Worm (Caenorhabditis elegans) whole organism, L4 larva: ENCODE measurements around the gene odd-1.

Source experiments
- F44E2.7 ChIP-seq: fragments of 200-800 bp; sonication (Bioruptor generic); IDR thresholded peaks from 2 replicates; pipeline ENCODE4 v2.1.2; 2022; ENCODE audit warnings: missing genetic modification characterization, missing compliant biosample characterization
- ama-1 ChIP-seq: fragments of 150-350 bp; optimal IDR thresholded peaks from 2 replicates; lab custom pipeline; 2014; ENCODE audit warnings: inconsistent platforms, mixed read lengths
- ceh-44 ChIP-seq: fragments of 200-800 bp; sonication (Bioruptor generic); IDR thresholded peaks from 2 replicates; pipeline ENCODE4 v1.3.6; 2022; ENCODE audit warnings: missing genetic modification reagents, missing genetic modification characterization, missing compliant biosample characterization
- fos-1 ChIP-seq: fragments of 150-350 bp; optimal IDR thresholded peaks from 2 replicates; lab custom pipeline; 2014; ENCODE audit warnings: missing biosample characterization, missing genetic modification characterization
- lsy-2 ChIP-seq, 2 experiments: fragments of 150-350 bp in 1 of 2; sonication (generic microtip) in 1 of 2; optimal IDR thresholded peaks; 2 replicates each; lab custom pipeline; 2014 to 2017; ENCODE audit warnings: missing biosample characterization in 2 of 2, missing genetic modification characterization in 2 of 2
- mdl-1 ChIP-seq, 2 experiments: fragments of 150-350 bp in 1 of 2; sonication (generic microtip) in 1 of 2; optimal IDR thresholded peaks; 2 replicates each; lab custom pipeline; 2014 to 2017; ENCODE audit warnings: missing biosample characterization in 2 of 2, missing genetic modification characterization in 2 of 2
- nhr-11 ChIP-seq: fragments of 150-350 bp; optimal IDR thresholded peaks from 2 replicates; lab custom pipeline; 2014; ENCODE audit warnings: missing biosample characterization, missing genetic modification characterization
- nhr-28 ChIP-seq: fragments of 150-350 bp; optimal IDR thresholded peaks from 2 replicates; lab custom pipeline; 2014; ENCODE audit warnings: missing biosample characterization, missing genetic modification characterization
- nhr-76 ChIP-seq: fragments of 150-350 bp; optimal IDR thresholded peaks from 2 replicates; lab custom pipeline; 2014; ENCODE audit warnings: missing biosample characterization, missing genetic modification characterization
- nhr-77 ChIP-seq: fragments of 150-350 bp; optimal IDR thresholded peaks from 2 replicates; lab custom pipeline; 2014; ENCODE audit warnings: missing biosample characterization, missing genetic modification characterization
- pqm-1 ChIP-seq: sonication (generic microtip); optimal IDR thresholded peaks from 2 replicates; lab custom pipeline; 2017; ENCODE audit warnings: missing biosample characterization, missing genetic modification characterization
- zip-2 ChIP-seq: fragments of 150-350 bp; optimal IDR thresholded peaks from 2 replicates; lab custom pipeline; 2014; ENCODE audit warnings: missing biosample characterization, missing genetic modification characterization

- TF ChIP-seq F44E2.7 (GFP tag; lab: Robert Waterston, UW) (no peak), lsy-2 (tag; optimal IDR thresholded peaks at IDR 0.05; lab: Kevin White, UChicago) (no peak), nhr-76 (tag; lab: Kevin White, UChicago) (no peak), nhr-28 (tag; lab: Kevin White, UChicago) (no peak), nhr-77 (tag; lab: Kevin White, UChicago) (no peak), zip-2 (no peak), mdl-1 (tag; optimal IDR thresholded peaks at IDR 0.05; lab: Kevin White, UChicago) (no peak), ceh-44 (GFP tag; lab: Robert Waterston, UW) (no peak), pqm-1 (tag; lab: Kevin White, UChicago) (no peak), ama-1 (no peak), nhr-11 (tag; lab: Kevin White, UChicago) (no peak), fos-1 (no peak)
These were observed 27.9 kb downstream of the odd-1 start, which contains the start of gene B0280.17 for ce11 chrIII:7136015-7136414.
